Fruit fly (Drosophila melanogaster): ENCODE data around the gene MtnA.

DNA sequence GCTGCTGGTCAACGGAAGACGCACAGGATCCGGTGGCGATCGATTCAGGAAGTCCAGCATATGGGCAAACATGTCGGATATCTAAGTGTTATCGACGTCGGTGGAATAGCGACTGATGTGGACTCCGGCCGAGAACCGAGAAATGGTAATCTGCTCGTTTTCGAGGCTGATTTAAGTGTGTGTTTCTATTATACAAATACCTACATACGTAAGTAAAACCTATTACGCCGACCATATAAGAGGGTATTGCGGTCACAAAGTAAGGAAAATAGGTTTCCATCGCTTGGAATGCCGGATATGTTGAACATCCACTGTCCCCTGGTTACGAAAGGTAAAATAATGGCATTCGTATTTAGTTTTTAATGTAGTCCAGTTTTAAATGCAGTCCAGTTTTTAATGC lies 34.1 kb upstream of the MtnA start, which contains the start of gene CG9459:
- TF ChIP-seq Pdp1 (GFP tag; optimal IDR thresholded peaks at IDR 0.05) = no peak
- TF ChIP-seq CG11560 (tag; IDR thresholded peaks at IDR 0.05) = no peak
- no peak for TF ChIP-seq kni (GFP tag; optimal IDR thresholded peaks at IDR 0.05)
- no peak for TF ChIP-seq mld (GFP tag; IDR thresholded peaks at IDR 0.05; ENCODE audit: partially characterized antibody)
- TF ChIP-seq Camta (GFP tag; optimal IDR thresholded peaks at IDR 0.05) = no peak
- TF ChIP-seq toy (GFP tag; IDR thresholded peaks at IDR 0.05) = no peak
- TF ChIP-seq CG18262 (tag; optimal IDR thresholded peaks at IDR 0.05) = no peak
- TF ChIP-seq dpn (GFP tag; optimal IDR thresholded peaks at IDR 0.05) = no peak
- TF ChIP-seq CG12299 (tag; optimal IDR thresholded peaks at IDR 0.05) = no peak
- no peak for TF ChIP-seq Ada2b (GFP tag; IDR thresholded peaks at IDR 0.05)
- TF ChIP-seq CG4820 (GFP tag; optimal IDR thresholded peaks at IDR 0.05) = no peak
- TF ChIP-seq PHDP (tag; optimal IDR thresholded peaks at IDR 0.05) = no peak
- no peak for TF ChIP-seq zen2 (GFP tag; IDR thresholded peaks at IDR 0.05; ENCODE audit: partially characterized antibody)
